Fruit fly (Drosophila melanogaster) whole organism, embryonic: ENCODE measurements around the gene sicily.

ENCODE experiments used
- Atf3 ChIP-seq: fragments of 200-800 bp; sonication (Bioruptor generic); optimal IDR thresholded peaks from 3 replicates; lab custom pipeline; 2016; ENCODE audit warnings: missing biosample characterization, missing genetic modification characterization
- Bgb ChIP-seq: fragments of 200-800 bp; sonication (Bioruptor generic); IDR thresholded peaks from 2 replicates; pipeline ENCODE4 v1.3.6; 2022; ENCODE audit warnings: missing biosample characterization, missing genetic modification characterization; ENCODE audit not compliant: partially characterized antibody
- Bteb2 ChIP-seq: fragments of 200-800 bp; sonication (Bioruptor generic); optimal IDR thresholded peaks from 2 replicates; lab custom pipeline; 2016; ENCODE audit warnings: missing biosample characterization, missing genetic modification characterization
- CG10209 ChIP-seq: fragments of 200-800 bp; sonication (Bioruptor generic); optimal IDR thresholded peaks from 3 replicates; lab custom pipeline; 2017; ENCODE audit warnings: missing biosample characterization, mild to moderate bottlenecking, missing genetic modification characterization, missing genetic modification reagents
- CG1024 ChIP-seq: fragments of 200-800 bp; sonication (Bioruptor generic); IDR thresholded peaks from 2 replicates; pipeline ENCODE4 v1.3.6; 2022; ENCODE audit warnings: missing biosample characterization, missing genetic modification characterization
- CG13123 ChIP-seq: fragments of 200-800 bp; sonication (Bioruptor generic); optimal IDR thresholded peaks from 2 replicates; lab custom pipeline; 2016; ENCODE audit warnings: missing biosample characterization, missing genetic modification characterization
- CG13287 ChIP-seq: fragments of 200-800 bp; sonication (Bioruptor generic); IDR thresholded peaks from 2 replicates; pipeline ENCODE4 v1.3.6; 2022; ENCODE audit warnings: missing biosample characterization, missing genetic modification characterization; ENCODE audit not compliant: partially characterized antibody
- CG14050 ChIP-seq: fragments of 200-800 bp; sonication (Bioruptor generic); IDR thresholded peaks from 3 replicates; pipeline ENCODE4 v1.3.6; 2022; ENCODE audit warnings: missing biosample characterization, missing genetic modification characterization
- CG16813 ChIP-seq: fragments of 200-800 bp; sonication (Bioruptor generic); IDR thresholded peaks from 3 replicates; pipeline ENCODE4 v1.3.6; 2022; ENCODE audit warnings: missing biosample characterization, missing genetic modification characterization; ENCODE audit not compliant: partially characterized antibody
- CG17385 ChIP-seq: fragments of 200-800 bp; sonication (Bioruptor generic); optimal IDR thresholded peaks from 3 replicates; lab custom pipeline; 2018; ENCODE audit warnings: missing biosample characterization, mild to moderate bottlenecking, missing genetic modification characterization
- CG17829 ChIP-seq: fragments of 200-800 bp; optimal IDR thresholded peaks from 2 replicates; lab custom pipeline; 2019; ENCODE audit warnings: missing biosample characterization, mild to moderate bottlenecking, missing genetic modification characterization, moderate library complexity
- CG18262 ChIP-seq: fragments of 200-800 bp; optimal IDR thresholded peaks from 3 replicates; lab custom pipeline; 2019; ENCODE audit warnings: missing biosample characterization, mild to moderate bottlenecking, missing genetic modification characterization, moderate library complexity
- CG30020 ChIP-seq: fragments of 200-800 bp; optimal IDR thresholded peaks from 2 replicates; lab custom pipeline; 2019; ENCODE audit warnings: missing biosample characterization, mild to moderate bottlenecking, missing genetic modification characterization, moderate library complexity
- CG4730 ChIP-seq: fragments of 200-800 bp; sonication (Bioruptor generic); IDR thresholded peaks from 2 replicates; pipeline ENCODE4 v1.3.6; 2022; ENCODE audit warnings: missing biosample characterization, missing genetic modification characterization
- CG6654 ChIP-seq: fragments of 200-800 bp; sonication (Bioruptor generic); optimal IDR thresholded peaks from 2 replicates; lab custom pipeline; 2017; ENCODE audit warnings: missing biosample characterization, mild to moderate bottlenecking, missing genetic modification characterization
- CG7271 ChIP-seq: fragments of 200-800 bp; sonication (Bioruptor generic); optimal IDR thresholded peaks from 2 replicates; lab custom pipeline; 2018; ENCODE audit warnings: missing biosample characterization, mild to moderate bottlenecking, missing genetic modification characterization, moderate library complexity
- CG7357 ChIP-seq: fragments of 200-800 bp; sonication (Bioruptor generic); IDR thresholded peaks from 3 replicates; pipeline ENCODE4 v1.3.6; 2022; ENCODE audit warnings: missing biosample characterization, missing genetic modification characterization
- CG7372 ChIP-seq: fragments of 200-800 bp; sonication (Bioruptor generic); IDR thresholded peaks from 2 replicates; pipeline ENCODE4 v1.3.6; 2022; ENCODE audit warnings: missing biosample characterization, missing genetic modification characterization
- CG7963 ChIP-seq: fragments of 200-800 bp; sonication (Bioruptor generic); IDR thresholded peaks from 3 replicates; pipeline ENCODE4 v1.3.6; 2022; ENCODE audit warnings: missing biosample characterization, missing genetic modification characterization; ENCODE audit not compliant: partially characterized antibody
- CG9727 ChIP-seq: fragments of 200-800 bp; sonication (Bioruptor generic); optimal IDR thresholded peaks from 3 replicates; lab custom pipeline; 2017; ENCODE audit warnings: missing biosample characterization, mild to moderate bottlenecking, missing genetic modification characterization
- Dp ChIP-seq: fragments of 200-800 bp; sonication (Bioruptor generic); optimal IDR thresholded peaks from 2 replicates; lab custom pipeline; 2018; ENCODE audit warnings: missing biosample characterization, mild to moderate bottlenecking, missing genetic modification characterization, moderate library complexity
- Ets65A ChIP-seq: fragments of 200-800 bp; sonication (Bioruptor generic); peaks from one replicate; lab custom pipeline; 2016; ENCODE audit warnings: missing biosample characterization, missing genetic modification characterization
- H15 ChIP-seq: fragments of 200-800 bp; sonication (Bioruptor generic); IDR thresholded peaks from 3 replicates; pipeline ENCODE4 v1.3.6; 2022; ENCODE audit warnings: missing biosample characterization, missing genetic modification characterization
- Hr3 ChIP-seq: fragments of 200-800 bp; sonication (Bioruptor generic); optimal IDR thresholded peaks from 3 replicates; lab custom pipeline; 2016; ENCODE audit warnings: missing biosample characterization, missing genetic modification characterization
- Jarid2 ChIP-seq: fragments of 200-800 bp; sonication (Bioruptor generic); optimal IDR thresholded peaks from 3 replicates; lab custom pipeline; 2017; ENCODE audit warnings: mild to moderate bottlenecking, missing biosample characterization, missing genetic modification reagents, missing genetic modification characterization
- NFAT ChIP-seq: fragments of 200-800 bp; sonication (Bioruptor generic); IDR thresholded peaks from 2 replicates; pipeline ENCODE4 v1.3.6; 2022; ENCODE audit warnings: missing biosample characterization, missing genetic modification characterization
- Neu2 ChIP-seq: fragments of 200-800 bp; sonication (Bioruptor generic); optimal IDR thresholded peaks from 3 replicates; lab custom pipeline; 2016; ENCODE audit warnings: missing biosample characterization, missing genetic modification characterization, borderline replicate concordance
- Nf-YC ChIP-seq: fragments of 200-800 bp; optimal IDR thresholded peaks from 3 replicates; lab custom pipeline; 2019; ENCODE audit warnings: missing biosample characterization, mild to moderate bottlenecking, missing genetic modification characterization, moderate library complexity
- Rx ChIP-seq: fragments of 200-800 bp; sonication (Bioruptor generic); IDR thresholded peaks from 2 replicates; pipeline ENCODE4 v1.3.6; 2022; ENCODE audit warnings: missing biosample characterization, missing genetic modification characterization
- Stat92E ChIP-seq, 3 experiments: fragments of >200 bp in 2 of 3; fragments of 200-800 bp in 1 of 3; sonication (Bioruptor generic) in 1 of 3; optimal IDR thresholded peaks; 2 replicates each; lab custom pipeline; 2017 to 2019; ENCODE audit warnings: missing biosample characterization in 3 of 3, missing genetic modification characterization in 3 of 3, mild to moderate bottlenecking in 1 of 3, moderate library complexity in 1 of 3
- cg ChIP-seq: fragments of 200-800 bp; sonication (Bioruptor generic); optimal IDR thresholded peaks from 3 replicates; lab custom pipeline; 2019; ENCODE audit warnings: missing biosample characterization, mild to moderate bottlenecking, missing genetic modification characterization, moderate library complexity
- ci ChIP-seq: fragments of 200-800 bp; sonication (Bioruptor generic); IDR thresholded peaks from 3 replicates; pipeline ENCODE4 v1.3.6; 2022; ENCODE audit warnings: missing biosample characterization, missing genetic modification characterization
- dan ChIP-seq: fragments of 200-800 bp; sonication (Bioruptor generic); IDR thresholded peaks from 2 replicates; pipeline ENCODE4 v1.3.6; 2022; ENCODE audit warnings: missing biosample characterization, missing genetic modification characterization
- disco-r ChIP-seq: fragments of 200-800 bp; sonication (Bioruptor generic); optimal IDR thresholded peaks from 2 replicates; lab custom pipeline; 2016; ENCODE audit warnings: missing biosample characterization, missing genetic modification characterization
- fd96Cb ChIP-seq: fragments of 200-800 bp; sonication (Bioruptor generic); optimal IDR thresholded peaks from 2 replicates; lab custom pipeline; 2018; ENCODE audit warnings: missing biosample characterization, mild to moderate bottlenecking, missing genetic modification characterization, moderate library complexity
- fu2 ChIP-seq: fragments of 200-800 bp; sonication (Bioruptor generic); optimal IDR thresholded peaks from 2 replicates; lab custom pipeline; 2016; ENCODE audit warnings: missing biosample characterization, missing genetic modification characterization
- gce ChIP-seq: fragments of 200-800 bp; sonication (Bioruptor generic); IDR thresholded peaks from 3 replicates; pipeline ENCODE4 v1.3.6; 2022; ENCODE audit warnings: missing biosample characterization, missing genetic modification characterization
- gfzf ChIP-seq: fragments of 200-800 bp; sonication (Bioruptor generic); optimal IDR thresholded peaks from 2 replicates; lab custom pipeline; 2016; ENCODE audit warnings: missing biosample characterization, mild to moderate bottlenecking, missing genetic modification characterization, moderate library complexity
- hbn ChIP-seq: fragments of 200-800 bp; sonication (Bioruptor generic); IDR thresholded peaks from 2 replicates; pipeline ENCODE4 v1.3.6; 2022; ENCODE audit warnings: missing biosample characterization, missing genetic modification characterization; ENCODE audit not compliant: partially characterized antibody
- jigr1 ChIP-seq: fragments of 200-800 bp; sonication (Bioruptor generic); IDR thresholded peaks from 3 replicates; pipeline ENCODE4 v1.3.6; 2022; ENCODE audit warnings: missing biosample characterization, missing genetic modification characterization
- jing ChIP-seq: fragments of 200-800 bp; sonication (Bioruptor generic); optimal IDR thresholded peaks from 2 replicates; lab custom pipeline; 2018; ENCODE audit warnings: missing biosample characterization, mild to moderate bottlenecking, missing genetic modification characterization
- mirr ChIP-seq: fragments of 200-800 bp; sonication (Bioruptor generic); optimal IDR thresholded peaks from 3 replicates; lab custom pipeline; 2018; ENCODE audit warnings: missing biosample characterization, mild to moderate bottlenecking, missing genetic modification characterization
- nau ChIP-seq: fragments of 200-800 bp; sonication (Bioruptor generic); optimal IDR thresholded peaks from 3 replicates; lab custom pipeline; 2017; ENCODE audit warnings: missing biosample characterization, mild to moderate bottlenecking, missing genetic modification characterization, missing genetic modification reagents
- nmo ChIP-seq: fragments of 200-800 bp; sonication (Bioruptor generic); optimal IDR thresholded peaks from 2 replicates; lab custom pipeline; 2018; ENCODE audit warnings: missing biosample characterization, mild to moderate bottlenecking, missing genetic modification characterization, moderate library complexity
- oc ChIP-seq: fragments of 200-800 bp; sonication (Bioruptor generic); optimal IDR thresholded peaks from 2 replicates; lab custom pipeline; 2018; ENCODE audit warnings: missing biosample characterization, mild to moderate bottlenecking, missing genetic modification characterization, moderate library complexity
- otp ChIP-seq: fragments of 200-800 bp; sonication (Bioruptor generic); IDR thresholded peaks from 3 replicates; pipeline ENCODE4, ENCODE4 v1.3.6; 2022; ENCODE audit warnings: missing biosample characterization, missing genetic modification characterization
- row ChIP-seq: fragments of 200-800 bp; sonication (Bioruptor generic); IDR thresholded peaks from 3 replicates; pipeline ENCODE4 v1.3.6; 2022; ENCODE audit warnings: missing biosample characterization, missing genetic modification characterization
- ssp ChIP-seq: fragments of 200-800 bp; sonication (Bioruptor generic); IDR thresholded peaks from 2 replicates; pipeline ENCODE4 v1.3.6; 2022; ENCODE audit warnings: missing biosample characterization, missing genetic modification characterization
- tap ChIP-seq: fragments of 200-800 bp; optimal IDR thresholded peaks from 3 replicates; lab custom pipeline; 2019; ENCODE audit warnings: missing biosample characterization, mild to moderate bottlenecking, missing genetic modification characterization, moderate library complexity
- unc-4 ChIP-seq: fragments of 200-800 bp; sonication (Bioruptor generic); IDR thresholded peaks from 2 replicates; pipeline ENCODE4 v1.3.6; 2022; ENCODE audit warnings: missing biosample characterization, missing genetic modification characterization; ENCODE audit not compliant: partially characterized antibody
- unpg ChIP-seq: fragments of 200-800 bp; sonication (Bioruptor generic); optimal IDR thresholded peaks from 3 replicates; lab custom pipeline; 2018; ENCODE audit warnings: missing biosample characterization, mild to moderate bottlenecking, missing genetic modification characterization, moderate library complexity

The sicily gene

DNA sequence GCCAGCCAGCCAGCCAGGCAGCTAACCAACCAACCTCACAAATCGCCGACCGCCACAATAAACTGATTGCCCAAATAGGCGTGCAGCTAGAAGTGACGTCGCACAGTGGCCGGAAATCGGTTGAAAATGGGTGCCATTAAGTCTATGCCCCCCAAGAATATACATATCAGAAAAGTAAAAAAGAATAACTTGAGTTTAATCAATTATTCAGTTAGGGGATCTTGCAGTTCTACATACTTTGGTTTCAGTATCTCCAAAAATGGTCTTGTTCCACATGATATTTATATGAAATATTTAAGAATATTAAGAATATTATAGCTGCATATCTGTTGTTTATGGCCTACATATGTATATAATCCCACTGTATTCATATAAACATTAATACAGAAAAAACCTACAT is 6.2 kb upstream of the sicily start (continued):
- no peak for TF ChIP-seq Atf3
- no peak for TF ChIP-seq fu2 (GFP tag; lab: Kevin White, UChicago)
- TF ChIP-seq gce (GFP tag; lab: Robert Waterston, UW) = no peak
- TF ChIP-seq CG7357 (GFP tag; lab: Robert Waterston, UW) = no peak
- no peak for TF ChIP-seq CG16813
- TF ChIP-seq tap = no peak
- no peak for TF ChIP-seq dan
- TF ChIP-seq jigr1 (GFP tag; lab: Robert Waterston, UW) = no peak
- no peak for TF ChIP-seq CG6654 (GFP tag; lab: Kevin White, UChicago)
- TF ChIP-seq Bteb2 (GFP tag; lab: Kevin White, UChicago) = no peak
- TF ChIP-seq disco-r (GFP tag; lab: Kevin White, UChicago) = no peak
- no peak for TF ChIP-seq CG17829 (tag; lab: Kevin White, UChicago)
- TF ChIP-seq row (GFP tag; lab: Robert Waterston, UW) = peak; percentile 79
- TF ChIP-seq H15 (GFP tag; lab: Robert Waterston, UW) = no peak
- TF ChIP-seq oc (tag; lab: Kevin White, UChicago) = no peak
- TF ChIP-seq unpg (GFP tag; lab: Kevin White, UChicago) = peak; percentile 49
- no peak for TF ChIP-seq Jarid2 (GFP tag; lab: Kevin White, UChicago)
- no peak for TF ChIP-seq nau (GFP tag; lab: Kevin White, UChicago)
- no peak for TF ChIP-seq CG7271 (tag; lab: Kevin White, UChicago)
- no peak for TF ChIP-seq ssp (GFP tag; lab: Robert Waterston, UW)
- no peak for TF ChIP-seq CG9727 (GFP tag; lab: Kevin White, UChicago)
- TF ChIP-seq Bgb = no peak
- TF ChIP-seq fd96Cb (tag; lab: Kevin White, UChicago) = peak; percentile 18
- TF ChIP-seq CG13123 (GFP tag; lab: Kevin White, UChicago) = no peak
- TF ChIP-seq unc-4 = no peak
- no peak for TF ChIP-seq Stat92E (GFP tag; optimal IDR thresholded peaks at IDR 0.05; lab: Kevin White, UChicago)
- peak; percentile 35 for TF ChIP-seq Nf-YC (tag; lab: Kevin White, UChicago)
- TF ChIP-seq Dp (GFP tag; lab: Kevin White, UChicago) = no peak
- TF ChIP-seq gfzf = no peak
- no peak for TF ChIP-seq CG18262 (tag; lab: Kevin White, UChicago)
- TF ChIP-seq ci (GFP tag; lab: Robert Waterston, UW) = no peak
- peak; percentile 65 for TF ChIP-seq CG10209 (GFP tag; lab: Kevin White, UChicago)
- TF ChIP-seq CG7372 = no peak
- TF ChIP-seq CG7963 (GFP tag; lab: Robert Waterston, UW) = no peak
- no peak for TF ChIP-seq CG30020 (tag; lab: Kevin White, UChicago)
- TF ChIP-seq Rx = no peak
- TF ChIP-seq CG14050 (GFP tag; lab: Robert Waterston, UW) = no peak
- no peak for TF ChIP-seq otp
- peak; percentile 16 for TF ChIP-seq Hr3 (GFP tag; lab: Kevin White, UChicago)
- no peak for TF ChIP-seq NFAT (GFP tag; lab: Robert Waterston, UW)
- TF ChIP-seq CG4730 (GFP tag; lab: Robert Waterston, UW) = no peak
- no peak for TF ChIP-seq hbn (GFP tag; lab: Robert Waterston, UW)
- TF ChIP-seq cg (GFP tag; lab: Kevin White, UChicago) = no peak
- no peak for TF ChIP-seq CG13287 (GFP tag; lab: Robert Waterston, UW)
- no peak for TF ChIP-seq Neu2 (GFP tag; lab: Kevin White, UChicago)
- peak; percentile 51 for TF ChIP-seq CG17385 (GFP tag; lab: Kevin White, UChicago)
- no peak for TF ChIP-seq jing (GFP tag; lab: Kevin White, UChicago)
- TF ChIP-seq nmo (GFP tag; lab: Kevin White, UChicago) = no peak
- no peak for TF ChIP-seq Ets65A
- no peak for TF ChIP-seq CG1024 (GFP tag; lab: Robert Waterston, UW)
- peak; percentile 37 for TF ChIP-seq mirr (GFP tag; lab: Kevin White, UChicago)
